Worm (Caenorhabditis elegans) whole organism, young adult: ENCODE data around the gene cec-1.

ENCODE experiments used
- Y95B8A.8 ChIP-seq: fragments of 200-800 bp; sonication (Bioruptor generic); IDR thresholded peaks from 2 replicates; pipeline ENCODE4 v1.3.6; 2022; ENCODE audit warnings: missing genetic modification reagents, missing genetic modification characterization, missing compliant biosample characterization
- dpl-1 ChIP-seq: fragments of 150-350 bp; optimal IDR thresholded peaks from 2 replicates; lab custom pipeline; 2014; ENCODE audit warnings: missing biosample characterization, missing genetic modification reagents, missing genetic modification characterization
- efl-1 ChIP-seq: fragments of 150-350 bp; optimal IDR thresholded peaks from 2 replicates; lab custom pipeline; 2014; ENCODE audit warnings: missing biosample characterization, missing genetic modification reagents, missing genetic modification characterization
- lag-1 ChIP-seq: fragments of 200-800 bp; sonication (Bioruptor generic); IDR thresholded peaks from 2 replicates; pipeline ENCODE4 v1.3.6; 2022; ENCODE audit warnings: missing genetic modification reagents, missing genetic modification characterization, missing compliant biosample characterization
- sea-2 ChIP-seq: fragments of 200-800 bp; sonication (Bioruptor generic); IDR thresholded peaks from 2 replicates; pipeline ENCODE4 v1.3.6; 2022; ENCODE audit warnings: missing genetic modification characterization, missing compliant biosample characterization

DNA sequence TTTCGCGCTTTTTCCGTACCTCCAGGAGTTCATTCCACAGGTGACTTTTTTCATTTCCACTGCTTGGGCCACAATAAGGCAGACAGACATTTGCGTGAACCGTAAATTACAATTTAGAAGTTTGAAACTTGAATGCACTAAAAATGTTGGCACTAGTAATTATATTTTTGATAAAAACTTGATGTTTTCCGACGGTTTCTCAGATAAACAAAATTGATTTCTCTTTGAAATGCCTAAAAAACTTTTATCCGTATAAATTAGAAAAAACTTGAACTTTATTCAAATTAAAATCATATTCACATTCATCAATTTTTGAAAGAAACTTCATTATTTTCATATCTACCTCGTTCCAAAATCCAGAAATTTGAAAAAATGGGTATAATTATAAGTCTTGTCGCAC lies 30.4 kb upstream of the cec-1 start, which contains the start of gene ZK353.3:
- TF ChIP-seq Y95B8A.8 (GFP tag; lab: Robert Waterston, UW) (no peak), sea-2 (GFP tag; lab: Robert Waterston, UW) (no peak), efl-1 (GFP tag; lab: Kevin White, UChicago) (no peak), lag-1 (GFP tag; lab: Robert Waterston, UW) (no peak), dpl-1 (GFP tag; lab: Kevin White, UChicago) (no peak)
